Fruit fly (Drosophila melanogaster) whole organism, embryonic: ENCODE measurements around the gene amrt.

Source experiments
- Bgb ChIP-seq: fragments of 200-800 bp; sonication (Bioruptor generic); IDR thresholded peaks from 2 replicates; pipeline ENCODE4 v1.3.6; 2022; ENCODE audit warnings: missing biosample characterization, missing genetic modification characterization; ENCODE audit not compliant: partially characterized antibody
- C15 ChIP-seq: fragments of 200-800 bp; sonication (Bioruptor generic); IDR thresholded peaks from 3 replicates; pipeline ENCODE4 v1.3.6; 2022; ENCODE audit warnings: missing biosample characterization, missing genetic modification characterization
- CG1024 ChIP-seq: fragments of 200-800 bp; sonication (Bioruptor generic); IDR thresholded peaks from 2 replicates; pipeline ENCODE4 v1.3.6; 2022; ENCODE audit warnings: missing biosample characterization, missing genetic modification characterization
- CG11247 ChIP-seq: fragments of 200-800 bp; sonication (Bioruptor generic); IDR thresholded peaks from 2 replicates; pipeline ENCODE4 v1.3.6; 2022; ENCODE audit warnings: missing biosample characterization, missing genetic modification characterization
- CG12391 ChIP-seq: fragments of 200-800 bp; sonication (Bioruptor generic); optimal IDR thresholded peaks from 3 replicates; lab custom pipeline; 2018; ENCODE audit warnings: missing biosample characterization, mild to moderate bottlenecking, missing genetic modification characterization, moderate library complexity
- CG14014 ChIP-seq: fragments of 200-800 bp; sonication (Bioruptor generic); IDR thresholded peaks from 2 replicates; pipeline ENCODE4 v1.3.6; 2022; ENCODE audit warnings: missing biosample characterization, missing genetic modification characterization
- CG14441 ChIP-seq: fragments of 200-800 bp; sonication (Bioruptor generic); IDR thresholded peaks from 2 replicates; pipeline ENCODE4 v1.3.6; 2022; ENCODE audit warnings: missing biosample characterization, missing genetic modification characterization
- CG15514 ChIP-seq: fragments of 200-800 bp; sonication (Bioruptor generic); optimal IDR thresholded peaks from 3 replicates; lab custom pipeline; 2017; ENCODE audit warnings: missing biosample characterization, missing genetic modification characterization, mild to moderate bottlenecking, moderate library complexity, missing genetic modification reagents
- CG17912 ChIP-seq: fragments of 200-800 bp; sonication (Bioruptor generic); optimal IDR thresholded peaks from 2 replicates; lab custom pipeline; 2018; ENCODE audit warnings: missing biosample characterization, mild to moderate bottlenecking, missing genetic modification characterization
- CG2712 ChIP-seq: fragments of 200-800 bp; optimal IDR thresholded peaks from 3 replicates; lab custom pipeline; 2019; ENCODE audit warnings: missing biosample characterization, mild to moderate bottlenecking, missing genetic modification characterization, moderate library complexity
- CG30020 ChIP-seq: fragments of 200-800 bp; optimal IDR thresholded peaks from 2 replicates; lab custom pipeline; 2019; ENCODE audit warnings: missing biosample characterization, mild to moderate bottlenecking, missing genetic modification characterization, moderate library complexity
- CG3281 ChIP-seq: fragments of 200-800 bp; sonication (Bioruptor generic); optimal IDR thresholded peaks from 3 replicates; lab custom pipeline; 2017; ENCODE audit warnings: missing biosample characterization, mild to moderate bottlenecking, missing genetic modification characterization
- CG34422 ChIP-seq: fragments of 200-800 bp; sonication (Bioruptor generic); IDR thresholded peaks from 3 replicates; pipeline ENCODE4 v1.3.6; 2022; ENCODE audit warnings: missing biosample characterization, missing genetic modification characterization
- CG3847 ChIP-seq: fragments of 200-800 bp; sonication (Bioruptor generic); IDR thresholded peaks from 2 replicates; pipeline ENCODE4 v1.3.6; 2022; ENCODE audit warnings: missing biosample characterization, missing genetic modification characterization
- CG42726 ChIP-seq: fragments of 200-800 bp; sonication (Bioruptor generic); IDR thresholded peaks from 2 replicates; pipeline ENCODE4 v1.3.6; 2022; ENCODE audit warnings: missing biosample characterization, missing genetic modification characterization; ENCODE audit not compliant: partially characterized antibody
- CG6254 ChIP-seq: fragments of 200-800 bp; sonication (Bioruptor generic); optimal IDR thresholded peaks from 3 replicates; lab custom pipeline; 2017; ENCODE audit warnings: mild to moderate bottlenecking, missing biosample characterization, missing genetic modification reagents, missing genetic modification characterization
- CG7271 ChIP-seq: fragments of 200-800 bp; sonication (Bioruptor generic); optimal IDR thresholded peaks from 2 replicates; lab custom pipeline; 2018; ENCODE audit warnings: missing biosample characterization, mild to moderate bottlenecking, missing genetic modification characterization, moderate library complexity
- CG7786 ChIP-seq: fragments of 200-800 bp; sonication (Bioruptor generic); optimal IDR thresholded peaks from 2 replicates; lab custom pipeline; 2016; ENCODE audit warnings: missing biosample characterization, missing genetic modification characterization
- CG9817 ChIP-seq: fragments of 200-800 bp; sonication (Bioruptor generic); optimal IDR thresholded peaks from 2 replicates; lab custom pipeline; 2018; ENCODE audit warnings: missing biosample characterization, mild to moderate bottlenecking, missing genetic modification characterization, moderate library complexity
- CG9876 ChIP-seq: fragments of 200-800 bp; sonication (Bioruptor generic); optimal IDR thresholded peaks from 2 replicates; lab custom pipeline; 2016; ENCODE audit warnings: missing biosample characterization, missing genetic modification characterization
- Doc2 ChIP-seq: fragments of 200-800 bp; sonication (Bioruptor generic); IDR thresholded peaks from 2 replicates; pipeline ENCODE4 v1.3.6; 2022; ENCODE audit warnings: missing biosample characterization, missing genetic modification characterization
- Ets65A ChIP-seq: fragments of 200-800 bp; sonication (Bioruptor generic); peaks from one replicate; lab custom pipeline; 2016; ENCODE audit warnings: missing biosample characterization, missing genetic modification characterization
- Fer3 ChIP-seq: fragments of 200-800 bp; sonication (Bioruptor generic); optimal IDR thresholded peaks from 2 replicates; lab custom pipeline; 2018; ENCODE audit warnings: missing biosample characterization, mild to moderate bottlenecking, missing genetic modification characterization, moderate library complexity
- HLHmδ ChIP-seq: fragments of 200-800 bp; sonication (Bioruptor generic); optimal IDR thresholded peaks from 2 replicates; lab custom pipeline; 2018; ENCODE audit warnings: missing biosample characterization, mild to moderate bottlenecking, missing genetic modification characterization, moderate library complexity
- Hr51 ChIP-seq, 2 experiments: fragments of 200-800 bp; sonication (Bioruptor generic); optimal IDR thresholded peaks; 2 replicates in 1 of 2; 3 replicates in 1 of 2; lab custom pipeline; 2016 to 2018; ENCODE audit warnings: missing biosample characterization in 2 of 2, missing genetic modification characterization in 2 of 2, mild to moderate bottlenecking in 1 of 2, moderate library complexity in 1 of 2
- Lhr ChIP-seq: fragments of 200-800 bp; sonication (Bioruptor generic); optimal IDR thresholded peaks from 3 replicates; lab custom pipeline; 2017; ENCODE audit warnings: mild to moderate bottlenecking, missing biosample characterization, missing genetic modification reagents, missing genetic modification characterization
- NFAT ChIP-seq: fragments of 200-800 bp; sonication (Bioruptor generic); IDR thresholded peaks from 2 replicates; pipeline ENCODE4 v1.3.6; 2022; ENCODE audit warnings: missing biosample characterization, missing genetic modification characterization
- Opbp ChIP-seq: fragments of 200-800 bp; sonication (Bioruptor generic); IDR thresholded peaks from 3 replicates; pipeline ENCODE4 v1.3.6; 2022; ENCODE audit warnings: missing biosample characterization, missing genetic modification characterization; ENCODE audit not compliant: partially characterized antibody
- Pdp1 ChIP-seq, 2 experiments: fragments of 200-800 bp; sonication (Bioruptor generic); optimal IDR thresholded peaks; 3 replicates each; lab custom pipeline; 2016; ENCODE audit warnings: missing biosample characterization in 2 of 2, missing genetic modification characterization in 2 of 2, mild to moderate bottlenecking in 1 of 2, moderate library complexity in 1 of 2
- Sry-δ ChIP-seq: fragments of 200-800 bp; sonication (Bioruptor generic); optimal IDR thresholded peaks from 2 replicates; lab custom pipeline; 2016; ENCODE audit warnings: missing biosample characterization, missing genetic modification characterization
- ara ChIP-seq: fragments of 200-800 bp; sonication (Bioruptor generic); IDR thresholded peaks from 2 replicates; pipeline ENCODE4 v1.3.6; 2022; ENCODE audit warnings: missing biosample characterization, missing genetic modification characterization
- bsh ChIP-seq, 2 experiments: fragments of 200-800 bp; sonication (Bioruptor generic); optimal IDR thresholded peaks; 2 replicates each; lab custom pipeline; 2017 to 2018; ENCODE audit warnings: mild to moderate bottlenecking in 2 of 2, missing biosample characterization in 2 of 2, missing genetic modification characterization in 2 of 2, moderate library complexity in 1 of 2
- croc ChIP-seq: fragments of 200-800 bp; sonication (Bioruptor generic); conservative IDR thresholded peaks from 3 replicates; pipeline ENCODE4 v1.3.6; 2022; ENCODE audit warnings: missing biosample characterization, missing genetic modification characterization
- esg ChIP-seq: fragments of 200-800 bp; sonication (Bioruptor generic); conservative IDR thresholded peaks from 2 replicates; pipeline ENCODE4 v1.3.6; 2022; ENCODE audit warnings: missing biosample characterization, missing genetic modification characterization
- gro ChIP-seq: fragments of 200-800 bp; sonication (Bioruptor generic); optimal IDR thresholded peaks from 2 replicates; lab custom pipeline; 2016; ENCODE audit warnings: missing biosample characterization, missing genetic modification characterization
- hbn ChIP-seq: fragments of 200-800 bp; sonication (Bioruptor generic); IDR thresholded peaks from 2 replicates; pipeline ENCODE4 v1.3.6; 2022; ENCODE audit warnings: missing biosample characterization, missing genetic modification characterization; ENCODE audit not compliant: partially characterized antibody
- kni ChIP-seq: fragments of 200-800 bp; sonication (Bioruptor generic); optimal IDR thresholded peaks from 3 replicates; lab custom pipeline; 2017; ENCODE audit warnings: mild to moderate bottlenecking, missing biosample characterization, missing genetic modification reagents, missing genetic modification characterization
- mirr ChIP-seq: fragments of 200-800 bp; sonication (Bioruptor generic); optimal IDR thresholded peaks from 3 replicates; lab custom pipeline; 2018; ENCODE audit warnings: missing biosample characterization, mild to moderate bottlenecking, missing genetic modification characterization
- nom ChIP-seq: fragments of 200-800 bp; sonication (Bioruptor generic); optimal IDR thresholded peaks from 2 replicates; lab custom pipeline; 2017; ENCODE audit warnings: missing biosample characterization, missing genetic modification characterization, mild to moderate bottlenecking, moderate library complexity, missing genetic modification reagents
- onecut ChIP-seq: fragments of 200-800 bp; sonication (Bioruptor generic); IDR thresholded peaks from 2 replicates; pipeline ENCODE4 v1.3.6; 2022; ENCODE audit warnings: missing biosample characterization, missing genetic modification characterization
- pzg ChIP-seq: fragments of 200-800 bp; sonication (Bioruptor generic); optimal IDR thresholded peaks from 3 replicates; lab custom pipeline; 2018; ENCODE audit warnings: missing biosample characterization, mild to moderate bottlenecking, missing genetic modification characterization, moderate library complexity
- shn ChIP-seq: fragments of 200-800 bp; sonication (Bioruptor generic); optimal IDR thresholded peaks from 3 replicates; lab custom pipeline; 2016; ENCODE audit warnings: missing biosample characterization, missing genetic modification characterization
- so ChIP-seq: fragments of 200-800 bp; sonication (Bioruptor generic); IDR thresholded peaks from 3 replicates; pipeline ENCODE4 v1.3.6; 2022; ENCODE audit warnings: missing biosample characterization, missing genetic modification characterization
- sob ChIP-seq: fragments of 200-800 bp; sonication (Bioruptor generic); IDR thresholded peaks from 2 replicates; pipeline ENCODE4 v1.3.6; 2022; ENCODE audit warnings: missing biosample characterization, missing genetic modification characterization
- sr ChIP-seq: fragments of 200-800 bp; sonication (Bioruptor generic); IDR thresholded peaks from 3 replicates; pipeline ENCODE4 v1.3.6; 2022; ENCODE audit warnings: missing biosample characterization, missing genetic modification characterization
- wdn ChIP-seq: fragments of 200-800 bp; sonication (Bioruptor generic); IDR thresholded peaks from 2 replicates; pipeline ENCODE4 v1.3.6; 2022; ENCODE audit warnings: missing biosample characterization, missing genetic modification characterization
- wek ChIP-seq: fragments of 200-800 bp; sonication (Bioruptor generic); optimal IDR thresholded peaks from 3 replicates; lab custom pipeline; 2018; ENCODE audit warnings: missing biosample characterization, mild to moderate bottlenecking, missing genetic modification characterization, moderate library complexity

Gene amrt

DNA sequence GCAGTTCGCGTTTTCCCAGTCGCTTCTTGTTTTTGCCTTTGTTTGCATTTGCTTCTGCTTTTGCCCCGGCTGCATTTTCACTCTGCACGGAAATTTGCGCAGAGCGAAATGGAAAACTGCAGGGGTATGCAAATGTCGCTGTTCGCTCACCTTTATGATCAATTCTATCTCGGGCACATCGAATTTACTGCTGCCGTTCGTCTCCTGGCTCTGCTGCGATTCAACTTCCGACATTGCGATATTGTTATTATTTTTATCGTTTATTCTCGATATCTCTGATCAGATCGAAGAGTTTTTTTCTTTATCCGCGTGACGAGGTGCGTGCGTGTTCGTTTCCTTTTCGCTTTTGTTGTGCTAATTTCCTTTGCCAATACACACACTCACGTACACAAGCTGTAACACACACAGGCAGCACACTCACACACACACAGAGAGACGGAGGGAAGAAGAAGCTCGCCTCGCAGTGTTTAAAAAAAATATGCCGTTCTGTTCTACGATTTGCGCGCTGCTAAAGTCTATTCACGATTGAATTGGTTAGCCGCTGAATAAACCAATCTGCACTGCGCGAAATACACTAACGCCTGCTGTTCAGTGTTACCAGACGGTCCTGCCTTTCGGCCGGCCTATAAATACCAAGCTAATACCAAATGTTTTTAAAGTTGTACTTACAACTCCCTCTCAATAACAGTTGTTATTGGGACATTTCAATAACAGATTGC lies 39.7 kb downstream of the amrt start, which contains the start of gene Clic (continued):
- TF ChIP-seq Opbp (peak; percentile 51; the same call in 1 of the 3 replicates), CG12391 (tag; lab: Kevin White, UChicago) (peak; percentile 8), CG3847 (GFP tag; lab: Robert Waterston, UW) (0 out of 2 replicates have a peak, but pooled peaks have one; percentile 7), CG7271 (no peak), CG14014 (GFP tag; lab: Robert Waterston, UW) (peak; percentile 15; the same call in 1 of the 2 replicates), bsh (GFP tag; optimal IDR thresholded peaks at IDR 0.05; lab: Kevin White, UChicago) (no peak), CG14441 (GFP tag; lab: Robert Waterston, UW) (no peak), gro (GFP tag; lab: Kevin White, UChicago) (peak; percentile 24), CG2712 (tag; lab: Kevin White, UChicago) (peak; percentile 52), CG7786 (GFP tag; lab: Kevin White, UChicago) (no peak), Lhr (peak; percentile 28), croc (GFP tag; lab: Robert Waterston, UW) (no peak), CG30020 (tag; lab: Kevin White, UChicago) (peak; percentile 19), Bgb (GFP tag; lab: Robert Waterston, UW) (peak; percentile 67; the same call in 1 of the 2 replicates), sob (GFP tag; lab: Robert Waterston, UW) (peak; percentile 51; the same call in 1 of the 2 replicates), Doc2 (GFP tag; lab: Robert Waterston, UW) (no peak), hbn (GFP tag; lab: Robert Waterston, UW) (no peak), CG6254 (no peak), wdn (GFP tag; lab: Robert Waterston, UW) (0 out of 2 replicates have a peak, but pooled peaks have one; percentile 14), CG17912 (no peak), HLHmδ (GFP tag; lab: Kevin White, UChicago) (peak; percentile 70), CG11247 (GFP tag; lab: Robert Waterston, UW) (peak; percentile 9; the same call in 1 of the 2 replicates), onecut (GFP tag; lab: Robert Waterston, UW) (peak; percentile 12; the same call in 1 of the 2 replicates), Pdp1 (GFP tag; optimal IDR thresholded peaks at IDR 0.05; lab: Kevin White, UChicago) (peak; percentile 25 to 36), CG9876 (GFP tag; lab: Kevin White, UChicago) (peak; percentile 10), CG15514 (GFP tag; lab: Kevin White, UChicago) (peak; percentile 37), Hr51 (GFP tag; optimal IDR thresholded peaks at IDR 0.05; lab: Kevin White, UChicago) (no peak), wek (GFP tag; lab: Kevin White, UChicago) (peak; percentile 21), NFAT (GFP tag; lab: Robert Waterston, UW) (peak; percentile 55; the same call in 1 of the 2 replicates), mirr (GFP tag; lab: Kevin White, UChicago) (peak; percentile 39), CG3281 (GFP tag; lab: Kevin White, UChicago) (peak; percentile 7), C15 (GFP tag; lab: Robert Waterston, UW) (peak; percentile 6; the same call in 1 of the 3 replicates), Fer3 (tag; lab: Kevin White, UChicago) (peak; percentile 16), CG34422 (peak; percentile 58; the same call in 1 of the 3 replicates), ara (GFP tag; lab: Robert Waterston, UW) (0 out of 2 replicates have a peak, but pooled peaks have one; percentile 41), sr (GFP tag; lab: Robert Waterston, UW) (0 out of 3 replicates have a peak, but pooled peaks have one; percentile 4), kni (GFP tag; lab: Kevin White, UChicago) (no peak), so (0 out of 3 replicates have a peak, but pooled peaks have one; percentile 8), Ets65A (no peak), shn (GFP tag; lab: Kevin White, UChicago) (no peak), CG9817 (tag; lab: Kevin White, UChicago) (no peak), pzg (GFP tag; lab: Kevin White, UChicago) (peak; percentile 68), CG42726 (peak; percentile 62; the same call in 1 of the 2 replicates), Sry-δ (GFP tag; lab: Kevin White, UChicago) (peak; percentile 13), CG1024 (GFP tag; lab: Robert Waterston, UW) (no peak), esg (GFP tag; lab: Robert Waterston, UW) (no peak), nom (GFP tag; lab: Kevin White, UChicago) (peak; percentile 63)
